Fruit fly (Drosophila melanogaster) whole organism, embryonic: ENCODE results near the gene ds.

Experiments
- Atf3 ChIP-seq: fragments of 200-800 bp; sonication (Bioruptor generic); optimal IDR thresholded peaks from 3 replicates; lab custom pipeline; 2016; ENCODE audit warnings: missing biosample characterization, missing genetic modification characterization
- CG10366 ChIP-seq: fragments of 200-800 bp; sonication (Bioruptor generic); IDR thresholded peaks from 2 replicates; pipeline ENCODE4 v1.3.6; 2022; ENCODE audit warnings: missing biosample characterization, missing genetic modification characterization
- CG12299 ChIP-seq: fragments of 200-800 bp; sonication (Bioruptor generic); optimal IDR thresholded peaks from 2 replicates; lab custom pipeline; 2018; ENCODE audit warnings: missing biosample characterization, mild to moderate bottlenecking, missing genetic modification characterization
- CG1233 ChIP-seq: fragments of 200-800 bp; sonication (Bioruptor generic); optimal IDR thresholded peaks from 4 replicates; lab custom pipeline; 2018; ENCODE audit warnings: missing biosample characterization, mild to moderate bottlenecking, missing genetic modification characterization
- CG12744 ChIP-seq: fragments of 200-800 bp; sonication (Bioruptor generic); optimal IDR thresholded peaks from 2 replicates; lab custom pipeline; 2016; ENCODE audit warnings: missing biosample characterization, missing genetic modification characterization
- CG13296 ChIP-seq: fragments of 200-800 bp; sonication (Bioruptor generic); optimal IDR thresholded peaks from 3 replicates; lab custom pipeline; 2018; ENCODE audit warnings: missing biosample characterization, mild to moderate bottlenecking, missing genetic modification characterization
- CG13894 ChIP-seq: fragments of 200-800 bp; sonication (Bioruptor generic); optimal IDR thresholded peaks from 3 replicates; lab custom pipeline; 2018; ENCODE audit warnings: missing biosample characterization, mild to moderate bottlenecking, missing genetic modification characterization, moderate library complexity
- CG15514 ChIP-seq: fragments of 200-800 bp; sonication (Bioruptor generic); optimal IDR thresholded peaks from 3 replicates; lab custom pipeline; 2017; ENCODE audit warnings: missing biosample characterization, missing genetic modification characterization, mild to moderate bottlenecking, moderate library complexity, missing genetic modification reagents
- CG15601 ChIP-seq: fragments of 200-800 bp; sonication (Bioruptor generic); optimal IDR thresholded peaks from 3 replicates; lab custom pipeline; 2019; ENCODE audit warnings: missing biosample characterization, mild to moderate bottlenecking, missing genetic modification characterization, moderate library complexity
- CG1603 ChIP-seq: fragments of 200-800 bp; sonication (Bioruptor generic); optimal IDR thresholded peaks from 2 replicates; lab custom pipeline; 2019; ENCODE audit warnings: missing biosample characterization, mild to moderate bottlenecking, missing genetic modification characterization, moderate library complexity
- CG16813 ChIP-seq: fragments of 200-800 bp; sonication (Bioruptor generic); IDR thresholded peaks from 3 replicates; pipeline ENCODE4 v1.3.6; 2022; ENCODE audit warnings: missing biosample characterization, missing genetic modification characterization; ENCODE audit not compliant: partially characterized antibody
- CG1832 ChIP-seq: fragments of 200-800 bp; sonication (Bioruptor generic); optimal IDR thresholded peaks from 2 replicates; lab custom pipeline; 2017; ENCODE audit warnings: missing biosample characterization, mild to moderate bottlenecking, missing genetic modification characterization, inconsistent platforms
- CG3281 ChIP-seq: fragments of 200-800 bp; sonication (Bioruptor generic); optimal IDR thresholded peaks from 3 replicates; lab custom pipeline; 2017; ENCODE audit warnings: missing biosample characterization, mild to moderate bottlenecking, missing genetic modification characterization
- CG42726 ChIP-seq: fragments of 200-800 bp; sonication (Bioruptor generic); IDR thresholded peaks from 2 replicates; pipeline ENCODE4 v1.3.6; 2022; ENCODE audit warnings: missing biosample characterization, missing genetic modification characterization; ENCODE audit not compliant: partially characterized antibody
- CG9215 ChIP-seq: fragments of 200-800 bp; sonication (Bioruptor generic); IDR thresholded peaks from 2 replicates; pipeline ENCODE4 v1.3.6; 2022; ENCODE audit warnings: missing biosample characterization, missing genetic modification characterization
- CG9609 ChIP-seq: fragments of 200-800 bp; sonication (Bioruptor generic); optimal IDR thresholded peaks from 3 replicates; lab custom pipeline; 2016; ENCODE audit warnings: missing biosample characterization, missing genetic modification characterization
- CG9727 ChIP-seq: fragments of 200-800 bp; sonication (Bioruptor generic); optimal IDR thresholded peaks from 3 replicates; lab custom pipeline; 2017; ENCODE audit warnings: missing biosample characterization, mild to moderate bottlenecking, missing genetic modification characterization
- Chrac-16 ChIP-seq: fragments of 200-800 bp; sonication (Bioruptor generic); optimal IDR thresholded peaks from 3 replicates; lab custom pipeline; 2016; ENCODE audit warnings: missing biosample characterization, missing genetic modification characterization
- Dad ChIP-seq: fragments of 200-800 bp; sonication (Bioruptor generic); optimal IDR thresholded peaks from 3 replicates; lab custom pipeline; 2016; ENCODE audit warnings: missing biosample characterization, missing genetic modification characterization
- Drgx ChIP-seq: fragments of 200-800 bp; sonication (Bioruptor generic); IDR thresholded peaks from 2 replicates; pipeline ENCODE4 v1.3.6; 2022; ENCODE audit warnings: missing biosample characterization, missing genetic modification characterization
- Eip74EF ChIP-seq, 2 experiments: fragments of 200-800 bp in 1 of 2; fragments of >200 bp in 1 of 2; sonication (Bioruptor generic) in 1 of 2; optimal IDR thresholded peaks; 2 replicates each; lab custom pipeline; 2017 to 2019; ENCODE audit warnings: missing biosample characterization in 2 of 2, missing genetic modification characterization in 2 of 2, mild to moderate bottlenecking in 1 of 2, moderate library complexity in 1 of 2
- Kr ChIP-seq: fragments of 200-800 bp; sonication (Bioruptor generic); optimal IDR thresholded peaks from 2 replicates; lab custom pipeline; 2017; ENCODE audit warnings: missing biosample characterization, mild to moderate bottlenecking, missing genetic modification characterization
- MESR4 ChIP-seq: fragments of 200-800 bp; sonication (Bioruptor generic); optimal IDR thresholded peaks from 2 replicates; lab custom pipeline; 2018; ENCODE audit warnings: missing biosample characterization, mild to moderate bottlenecking, missing genetic modification characterization, moderate library complexity
- NFAT ChIP-seq: fragments of 200-800 bp; sonication (Bioruptor generic); IDR thresholded peaks from 2 replicates; pipeline ENCODE4 v1.3.6; 2022; ENCODE audit warnings: missing biosample characterization, missing genetic modification characterization
- Nf-YC ChIP-seq: fragments of 200-800 bp; optimal IDR thresholded peaks from 3 replicates; lab custom pipeline; 2019; ENCODE audit warnings: missing biosample characterization, mild to moderate bottlenecking, missing genetic modification characterization, moderate library complexity
- Spps ChIP-seq: fragments of 200-800 bp; sonication (Bioruptor generic); optimal IDR thresholded peaks from 2 replicates; lab custom pipeline; 2018; ENCODE audit warnings: missing biosample characterization, mild to moderate bottlenecking, missing genetic modification characterization
- Sry-δ ChIP-seq: fragments of 200-800 bp; sonication (Bioruptor generic); optimal IDR thresholded peaks from 2 replicates; lab custom pipeline; 2016; ENCODE audit warnings: missing biosample characterization, missing genetic modification characterization
- TFAM ChIP-seq: fragments of 200-800 bp; sonication (Bioruptor generic); optimal IDR thresholded peaks from 2 replicates; lab custom pipeline; 2017; ENCODE audit warnings: missing biosample characterization, missing genetic modification characterization, inconsistent platforms
- Taf1 ChIP-seq: fragments of 200-800 bp; sonication (Bioruptor generic); IDR thresholded peaks from 2 replicates; pipeline ENCODE4 v1.3.6; 2022; ENCODE audit warnings: missing biosample characterization, missing genetic modification characterization
- ac ChIP-seq: fragments of 200-800 bp; sonication (Bioruptor generic); optimal IDR thresholded peaks from 3 replicates; lab custom pipeline; 2017; ENCODE audit warnings: missing biosample characterization, mild to moderate bottlenecking, missing genetic modification characterization
- aop ChIP-seq: fragments of 200-800 bp; sonication (Bioruptor generic); IDR thresholded peaks from 2 replicates; pipeline ENCODE4 v1.3.6; 2022; ENCODE audit warnings: missing biosample characterization, missing genetic modification characterization
- ato ChIP-seq: fragments of 200-800 bp; sonication (Bioruptor generic); IDR thresholded peaks from 2 replicates; pipeline ENCODE4 v1.3.6; 2022; ENCODE audit warnings: missing biosample characterization, missing genetic modification characterization; ENCODE audit not compliant: partially characterized antibody
- cg ChIP-seq: fragments of 200-800 bp; sonication (Bioruptor generic); optimal IDR thresholded peaks from 3 replicates; lab custom pipeline; 2019; ENCODE audit warnings: missing biosample characterization, mild to moderate bottlenecking, missing genetic modification characterization, moderate library complexity
- dimm ChIP-seq: fragments of 200-800 bp; sonication (Bioruptor generic); IDR thresholded peaks from 2 replicates; pipeline ENCODE4 v1.3.6; 2022; ENCODE audit warnings: missing biosample characterization, missing genetic modification characterization
- dm ChIP-seq: fragments of 200-800 bp; sonication (Bioruptor generic); optimal IDR thresholded peaks from 3 replicates; lab custom pipeline; 2016; ENCODE audit warnings: missing biosample characterization, missing genetic modification characterization
- ewg ChIP-seq: fragments of 200-800 bp; sonication (Bioruptor generic); optimal IDR thresholded peaks from 3 replicates; lab custom pipeline; 2017; ENCODE audit warnings: mild to moderate bottlenecking, missing biosample characterization, missing genetic modification reagents, missing genetic modification characterization
- fd3F ChIP-seq: fragments of 200-800 bp; sonication (Bioruptor generic); optimal IDR thresholded peaks from 2 replicates; lab custom pipeline; 2018; ENCODE audit warnings: missing biosample characterization, mild to moderate bottlenecking, missing genetic modification characterization, moderate library complexity
- gcm2 ChIP-seq: fragments of 200-800 bp; sonication (Bioruptor generic); optimal IDR thresholded peaks from 2 replicates; lab custom pipeline; 2016; ENCODE audit warnings: missing biosample characterization, missing genetic modification characterization
- gem ChIP-seq: fragments of 200-800 bp; sonication (Bioruptor generic); optimal IDR thresholded peaks from 2 replicates; lab custom pipeline; 2019; ENCODE audit warnings: missing biosample characterization, mild to moderate bottlenecking, missing genetic modification characterization, moderate library complexity
- grn ChIP-seq: fragments of 200-800 bp; sonication (Bioruptor generic); optimal IDR thresholded peaks from 3 replicates; lab custom pipeline; 2017; ENCODE audit warnings: missing biosample characterization, missing genetic modification characterization
- gsb-n ChIP-seq: fragments of 200-800 bp; sonication (Bioruptor generic); optimal IDR thresholded peaks from 3 replicates; lab custom pipeline; 2018; ENCODE audit warnings: missing biosample characterization, mild to moderate bottlenecking, missing genetic modification characterization
- gt ChIP-seq: fragments of 200-800 bp; sonication (Bioruptor generic); IDR thresholded peaks from 2 replicates; pipeline ENCODE4 v1.3.6; 2022; ENCODE audit warnings: missing biosample characterization, missing genetic modification characterization
- ham ChIP-seq: fragments of 200-800 bp; sonication (Bioruptor generic); IDR thresholded peaks from 2 replicates; pipeline ENCODE4 v1.3.6; 2022; ENCODE audit warnings: missing biosample characterization, missing genetic modification characterization
- jing ChIP-seq: fragments of 200-800 bp; sonication (Bioruptor generic); optimal IDR thresholded peaks from 2 replicates; lab custom pipeline; 2018; ENCODE audit warnings: missing biosample characterization, mild to moderate bottlenecking, missing genetic modification characterization
- mam ChIP-seq: fragments of 200-800 bp; sonication (Bioruptor generic); optimal IDR thresholded peaks from 3 replicates; lab custom pipeline; 2016; ENCODE audit warnings: missing biosample characterization, missing genetic modification characterization
- nmo ChIP-seq: fragments of 200-800 bp; sonication (Bioruptor generic); optimal IDR thresholded peaks from 2 replicates; lab custom pipeline; 2018; ENCODE audit warnings: missing biosample characterization, mild to moderate bottlenecking, missing genetic modification characterization, moderate library complexity
- phol ChIP-seq: fragments of 200-800 bp; sonication (Bioruptor generic); optimal IDR thresholded peaks from 3 replicates; lab custom pipeline; 2018; ENCODE audit warnings: missing biosample characterization, mild to moderate bottlenecking, missing genetic modification characterization, moderate library complexity
- psq ChIP-seq: fragments of 200-800 bp; sonication (Bioruptor generic); optimal IDR thresholded peaks from 2 replicates; lab custom pipeline; 2017; ENCODE audit warnings: missing biosample characterization, missing genetic modification characterization
- scrt ChIP-seq: fragments of 200-800 bp; sonication (Bioruptor generic); optimal IDR thresholded peaks from 2 replicates; lab custom pipeline; 2018; ENCODE audit warnings: missing biosample characterization, mild to moderate bottlenecking, missing genetic modification characterization, moderate library complexity
- tin ChIP-seq: fragments of 200-800 bp; sonication (Bioruptor generic); optimal IDR thresholded peaks from 3 replicates; lab custom pipeline; 2016; ENCODE audit warnings: missing biosample characterization, missing genetic modification characterization
- toy ChIP-seq: fragments of 200-800 bp; sonication (Bioruptor generic); IDR thresholded peaks from 2 replicates; pipeline ENCODE4 v1.3.6; 2022; ENCODE audit warnings: missing biosample characterization, missing genetic modification characterization

Gene ds

dm6 chr2L:602439-602879 lies 112.3 kb downstream of the ds start, which contains the start of gene CG13689 (continued):
- TF ChIP-seq MESR4 (GFP tag; lab: Kevin White, UChicago) (peak; percentile 35), gem (tag; lab: Kevin White, UChicago) (peak; percentile 67), CG3281 (GFP tag; lab: Kevin White, UChicago) (no peak), Kr (GFP tag; lab: Kevin White, UChicago) (no peak), Nf-YC (tag; lab: Kevin White, UChicago) (no peak), phol (peak; percentile 34), ato (GFP tag; lab: Robert Waterston, UW) (no peak), Dad (GFP tag; lab: Kevin White, UChicago) (no peak), Eip74EF (GFP tag; optimal IDR thresholded peaks at IDR 0.05; lab: Kevin White, UChicago) (no peak), jing (GFP tag; lab: Kevin White, UChicago) (no peak), aop (GFP tag; lab: Robert Waterston, UW) (no peak), grn (peak; percentile 78), Drgx (GFP tag; lab: Robert Waterston, UW) (no peak), toy (GFP tag; lab: Robert Waterston, UW) (no peak), Spps (tag; lab: Kevin White, UChicago) (no peak), dimm (GFP tag; lab: Robert Waterston, UW) (no peak), CG9215 (GFP tag; lab: Robert Waterston, UW) (no peak; the same call in 1 of the 2 replicates), psq (GFP tag; lab: Kevin White, UChicago) (no peak), Taf1 (GFP tag; lab: Robert Waterston, UW) (0 out of 2 replicates have a peak, but pooled peaks have one; percentile 27), CG9727 (GFP tag; lab: Kevin White, UChicago) (no peak), fd3F (GFP tag; lab: Kevin White, UChicago) (no peak), CG10366 (GFP tag; lab: Robert Waterston, UW) (peak; percentile 15; the same call in 1 of the 2 replicates), scrt (GFP tag; lab: Kevin White, UChicago) (peak; percentile 30), nmo (GFP tag; lab: Kevin White, UChicago) (peak; percentile 41), gt (GFP tag; lab: Robert Waterston, UW) (no peak), CG1603 (peak; percentile 40), CG9609 (GFP tag; lab: Kevin White, UChicago) (no peak), CG13894 (tag; lab: Kevin White, UChicago) (no peak), Chrac-16 (GFP tag; lab: Kevin White, UChicago) (peak; percentile 77), cg (no peak), CG16813 (GFP tag; lab: Robert Waterston, UW) (no peak), CG13296 (GFP tag; lab: Kevin White, UChicago) (no peak), ac (no peak), CG42726 (GFP tag; lab: Robert Waterston, UW) (no peak; the same call in 1 of the 2 replicates), gsb-n (tag; lab: Kevin White, UChicago) (peak; percentile 38), CG1233 (GFP tag; lab: Kevin White, UChicago) (peak; percentile 35), TFAM (no peak), gcm2 (GFP tag; lab: Kevin White, UChicago) (no peak), CG15514 (GFP tag; lab: Kevin White, UChicago) (peak; percentile 70), mam (GFP tag; lab: Kevin White, UChicago) (peak; percentile 24), CG12744 (GFP tag; lab: Kevin White, UChicago) (no peak), NFAT (GFP tag; lab: Robert Waterston, UW) (peak; percentile 83), CG12299 (tag; lab: Kevin White, UChicago) (no peak), Sry-δ (GFP tag; lab: Kevin White, UChicago) (peak; percentile 41), dm (GFP tag; lab: Kevin White, UChicago) (no peak), CG15601 (peak; percentile 21), ham (GFP tag; lab: Robert Waterston, UW) (no peak), tin (GFP tag; lab: Kevin White, UChicago) (peak; percentile 57), ewg (GFP tag; lab: Kevin White, UChicago) (peak; percentile 32), CG1832 (no peak), Atf3 (no peak)
